Worm (Caenorhabditis elegans) whole organism, late embryonic: ENCODE data around the gene let-756.

Experiments used
- K02D7.2 ChIP-seq: sonication (generic microtip); optimal IDR thresholded peaks from 2 replicates; lab custom pipeline; 2017; ENCODE audit warnings: mild to moderate bottlenecking, missing genetic modification characterization, missing compliant biosample characterization
- elt-2 ChIP-seq: sonication (generic microtip); optimal IDR thresholded peaks from 2 replicates; lab custom pipeline; 2016; ENCODE audit warnings: missing genetic modification reagents, missing genetic modification characterization, missing compliant biosample characterization
- elt-4 ChIP-seq: sonication (generic microtip); optimal IDR thresholded peaks from 2 replicates; lab custom pipeline; 2016; ENCODE audit warnings: missing genetic modification characterization, missing compliant biosample characterization
- ets-4 ChIP-seq: sonication (generic microtip); optimal IDR thresholded peaks from 2 replicates; lab custom pipeline; 2016; ENCODE audit warnings: missing genetic modification characterization, missing compliant biosample characterization
- fkh-10 ChIP-seq: fragments of 150-350 bp; optimal IDR thresholded peaks from 2 replicates; lab custom pipeline; 2014; ENCODE audit warnings: missing biosample characterization, missing genetic modification reagents, missing genetic modification characterization
- hlh-6 ChIP-seq: sonication (generic microtip); optimal IDR thresholded peaks from 2 replicates; lab custom pipeline; 2016; ENCODE audit warnings: missing genotype, missing genetic modification characterization, missing compliant biosample characterization
- nhr-232 ChIP-seq: sonication (generic microtip); optimal IDR thresholded peaks from 2 replicates; lab custom pipeline; 2016; ENCODE audit warnings: missing genetic modification characterization, missing compliant biosample characterization
- npax-4 ChIP-seq: sonication (generic microtip); optimal IDR thresholded peaks from 2 replicates; lab custom pipeline; 2016; ENCODE audit warnings: missing genetic modification characterization, missing compliant biosample characterization
- odd-2 ChIP-seq: sonication (generic microtip); optimal IDR thresholded peaks from 2 replicates; lab custom pipeline; 2017; ENCODE audit warnings: antibody characterized with exemption, mild to moderate bottlenecking, missing genetic modification characterization, missing compliant biosample characterization
- pha-4 ChIP-seq: fragments of 150-350 bp; optimal IDR thresholded peaks from 2 replicates; lab custom pipeline; 2018; ENCODE audit warnings: missing biosample characterization, missing genetic modification reagents, missing genetic modification characterization
- tbx-2 ChIP-seq: sonication (generic microtip); optimal IDR thresholded peaks from 2 replicates; lab custom pipeline; 2016; ENCODE audit warnings: missing genetic modification characterization, missing compliant biosample characterization
- unc-55 ChIP-seq: sonication (generic microtip); optimal IDR thresholded peaks from 2 replicates; lab custom pipeline; 2017; ENCODE audit warnings: missing biosample characterization, missing genetic modification reagents, missing genetic modification characterization
- unc-86 ChIP-seq: sonication (generic microtip); optimal IDR thresholded peaks from 2 replicates; lab custom pipeline; 2016; ENCODE audit warnings: missing genetic modification characterization, missing compliant biosample characterization

- no peak for TF ChIP-seq fkh-10
- no peak for TF ChIP-seq elt-2
- no peak for TF ChIP-seq ets-4 (tag; lab: Kevin White, UChicago)
- TF ChIP-seq K02D7.2 (tag; lab: Kevin White, UChicago) = no peak
- no peak for TF ChIP-seq tbx-2 (tag; lab: Kevin White, UChicago)
- no peak for TF ChIP-seq nhr-232 (tag; lab: Kevin White, UChicago)
- TF ChIP-seq npax-4 = no peak
- no peak for TF ChIP-seq unc-55 (GFP tag; lab: Kevin White, UChicago)
- TF ChIP-seq pha-4 (tag; lab: Kevin White, UChicago) = no peak
- TF ChIP-seq hlh-6 (tag; lab: Kevin White, UChicago) = no peak
- TF ChIP-seq elt-4 (tag; lab: Kevin White, UChicago) = no peak
- TF ChIP-seq unc-86 (tag; lab: Kevin White, UChicago) = no peak
- no peak for TF ChIP-seq odd-2
Observed at ce11 chrIII:6380472-6380871, 26.5 kb upstream of the let-756 start, which contains the start of gene C16A3.5.
